Worm (Caenorhabditis elegans) whole organism, midembryonic: ENCODE results near the gene bre-1.

Experiments
- klf-2 ChIP-seq: fragments of 200-800 bp; sonication (Bioruptor generic); conservative IDR thresholded peaks from 2 replicates; pipeline ENCODE4 v1.3.6; 2022; ENCODE audit warnings: missing genetic modification reagents, missing genetic modification characterization, missing compliant biosample characterization
- med-1 ChIP-seq: sonication (generic microtip); optimal IDR thresholded peaks from 2 replicates; lab custom pipeline; 2017; ENCODE audit warnings: missing genetic modification characterization, mild to moderate bottlenecking, missing compliant biosample characterization, antibody characterized with exemption, missing genetic modification reagents; ENCODE audit not compliant: insufficient read depth
- ztf-23 ChIP-seq: fragments of 200-800 bp; sonication (Bioruptor generic); IDR thresholded peaks from 2 replicates; pipeline ENCODE4 v1.3.6; 2022; ENCODE audit warnings: missing genetic modification reagents, missing genetic modification characterization, missing compliant biosample characterization
- ztf-29 ChIP-seq: fragments of 200-800 bp; sonication (Bioruptor generic); IDR thresholded peaks from 2 replicates; pipeline ENCODE4 v1.3.6; 2022; ENCODE audit warnings: missing genetic modification reagents, missing genetic modification characterization, missing compliant biosample characterization

DNA sequence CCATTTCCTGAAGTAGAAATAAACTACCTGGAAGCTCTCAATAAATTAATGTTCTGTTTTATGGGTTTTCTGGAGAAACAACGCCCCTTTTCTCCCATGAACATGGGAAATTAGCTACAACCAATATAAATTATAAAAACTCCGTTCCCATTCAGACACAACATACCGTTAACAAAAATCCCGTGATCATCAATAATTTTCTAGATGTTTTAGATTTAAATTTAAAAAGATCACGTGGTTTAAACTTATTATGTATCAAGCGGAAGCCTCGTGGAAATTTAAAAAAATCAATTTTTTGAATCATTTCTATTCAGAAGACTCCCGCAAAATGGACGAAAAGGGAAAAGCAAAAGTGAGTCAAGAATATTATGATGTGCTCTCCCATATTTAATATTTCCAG lies 21.2 kb upstream of the bre-1 start, which contains the start of gene C53B4.2:
- no peak for TF ChIP-seq klf-2
- TF ChIP-seq ztf-29 (GFP tag; lab: Robert Waterston, UW): no peak
- TF ChIP-seq med-1 (GFP tag; lab: Kevin White, UChicago): no peak
- no peak for TF ChIP-seq ztf-23 (GFP tag; lab: Robert Waterston, UW)
